Worm (Caenorhabditis elegans): ENCODE results near the gene fbxa-151.

The fbxa-151 gene

DNA sequence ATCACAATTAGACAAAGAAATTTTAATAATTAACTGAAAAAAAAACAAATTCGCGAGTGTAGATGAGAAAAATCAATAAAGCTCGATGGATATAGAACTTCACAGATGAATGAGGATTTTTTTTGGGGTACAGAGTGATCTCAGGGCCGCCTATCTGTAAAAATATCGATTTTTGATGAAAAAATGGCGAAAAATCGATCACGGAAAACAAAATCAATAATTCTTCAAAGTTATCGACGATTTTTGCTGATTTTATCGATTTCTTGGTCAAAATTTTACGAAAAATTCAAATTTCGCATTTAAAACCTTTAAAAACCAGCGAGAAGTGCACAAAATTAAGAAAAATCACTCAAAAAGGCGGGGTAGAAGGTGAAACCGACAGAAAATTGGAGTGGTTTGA is 50.6 kb downstream of the fbxa-151 start:
- TF ChIP-seq ceh-9 (tag; optimal IDR thresholded peaks at IDR 0.05), result no peak
- no peak for TF ChIP-seq hlh-15 (tag; optimal IDR thresholded peaks at IDR 0.05)
- TF ChIP-seq C08G9.2 (tag; optimal IDR thresholded peaks at IDR 0.05), result no peak
- no peak for TF ChIP-seq hlh-13 (GFP tag; optimal IDR thresholded peaks at IDR 0.05)
- no peak for TF ChIP-seq nfya-1 (tag; optimal IDR thresholded peaks at IDR 0.05)
- TF ChIP-seq hlh-30 (tag; optimal IDR thresholded peaks at IDR 0.05; ENCODE audit: insufficient read depth), result no peak
- no peak for TF ChIP-seq ceh-31 (tag; optimal IDR thresholded peaks at IDR 0.05)
- no peak for TF ChIP-seq mec-3 (tag; optimal IDR thresholded peaks at IDR 0.05; ENCODE audit: borderline replicate concordance)
- no peak for TF ChIP-seq madf-2 (tag; optimal IDR thresholded peaks at IDR 0.05)
- no peak for TF ChIP-seq dmd-4 (tag; optimal IDR thresholded peaks at IDR 0.05; ENCODE audit: borderline replicate concordance)
- TF ChIP-seq dve-1 (tag; optimal IDR thresholded peaks at IDR 0.05), result no peak
- no peak for TF ChIP-seq ets-4 (tag; optimal IDR thresholded peaks at IDR 0.05)
- TF ChIP-seq unc-42 (tag; optimal IDR thresholded peaks at IDR 0.05), result no peak
- no peak for TF ChIP-seq sox-4 (tag; optimal IDR thresholded peaks at IDR 0.05)
